Worm (Caenorhabditis elegans) whole organism, L4/young adult: Measurements from ENCODE around the gene C49C3.8.

Source experiments
- W03F9.2 ChIP-seq: fragments of 150-350 bp; optimal IDR thresholded peaks from 2 replicates; lab custom pipeline; 2014; ENCODE audit warnings: missing biosample characterization, missing genetic modification characterization
- him-1 ChIP-seq: sonication (generic microtip); optimal IDR thresholded peaks from 2 replicates; lab custom pipeline; 2016; ENCODE audit warnings: missing genotype, missing genetic modification reagents, missing genetic modification characterization, missing compliant biosample characterization

- TF ChIP-seq him-1 (tag; lab: Kevin White, UChicago) (no peak), W03F9.2 (no peak)
Observed at ce11 chrIV:17346599-17347218, 11.7 kb downstream of the C49C3.8 start, which contains the start of the genes clec-197 and clec-198.
